Worm (Caenorhabditis elegans): Measurements from ENCODE around the gene sre-41.

DNA sequence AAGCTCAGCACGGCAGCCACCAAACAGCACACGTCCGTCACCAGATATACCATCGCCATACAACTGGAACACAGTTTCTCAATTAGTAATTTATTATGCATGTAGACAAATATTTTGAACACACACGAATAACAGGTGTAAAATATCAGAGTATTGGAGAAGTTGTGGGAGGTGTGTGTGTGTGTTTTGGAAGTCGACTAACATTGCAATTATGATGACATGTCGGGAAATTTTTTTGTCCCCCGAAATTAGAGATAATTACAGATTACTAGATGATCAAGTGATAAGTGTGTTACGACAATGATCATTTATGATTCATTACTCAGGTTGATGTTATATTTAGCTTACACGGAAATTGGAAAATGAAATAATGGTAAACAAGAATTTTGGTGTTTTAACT is 41.7 kb downstream of the sre-41 start, which contains the start of gene Y57A10C.8:
- no peak for TF ChIP-seq dpl-1 (GFP tag; optimal IDR thresholded peaks at IDR 0.05)
- TF ChIP-seq F23B12.7 (tag; optimal IDR thresholded peaks at IDR 0.05; ENCODE audit: insufficient read depth), result no peak
- no peak for TF ChIP-seq unc-62 (GFP tag; optimal IDR thresholded peaks at IDR 0.05)
- TF ChIP-seq attf-6 (GFP tag; IDR thresholded peaks at IDR 0.05), result no peak
- TF ChIP-seq hlh-12 (tag; optimal IDR thresholded peaks at IDR 0.05), result no peak
- TF ChIP-seq bed-1 (GFP tag; IDR thresholded peaks at IDR 0.05), result no peak
- no peak for TF ChIP-seq F22D6.2 (tag; optimal IDR thresholded peaks at IDR 0.05)
- TF ChIP-seq pha-4 (tag; optimal IDR thresholded peaks at IDR 0.05), result no peak
- TF ChIP-seq tbp1 (GFP tag; optimal IDR thresholded peaks at IDR 0.05), result no peak
- TF ChIP-seq tlf-1 (GFP tag; optimal IDR thresholded peaks at IDR 0.05), result no peak
- no peak for TF ChIP-seq snpc-4 (GFP tag; optimal IDR thresholded peaks at IDR 0.05)
- TF ChIP-seq snpc-4 (tag; optimal IDR thresholded peaks at IDR 0.05), result no peak

Data from whole organism, young adult.